Worm (Caenorhabditis elegans) whole organism, L4 larva: ENCODE measurements around the gene C46F9.6.

Source experiments
- F44E2.7 ChIP-seq: fragments of 200-800 bp; sonication (Bioruptor generic); IDR thresholded peaks from 2 replicates; pipeline ENCODE4 v2.1.2; 2022; ENCODE audit warnings: missing genetic modification characterization, missing compliant biosample characterization
- R02D3.7 ChIP-seq: fragments of 150-350 bp; sonication (generic microtip); optimal IDR thresholded peaks from 3 replicates; lab custom pipeline; 2014; ENCODE audit warnings: missing biosample characterization, missing genetic modification characterization
- Y5F2A.4 ChIP-seq: fragments of 200-800 bp; sonication (Bioruptor generic); optimal IDR thresholded peaks from 2 replicates; lab custom pipeline; 2018; ENCODE audit warnings: mild to moderate bottlenecking, missing genetic modification characterization, missing compliant biosample characterization
- Y75B8A.6 ChIP-seq: fragments of 200-800 bp; sonication (Bioruptor generic); IDR thresholded peaks from 2 replicates; pipeline ENCODE4 v1.3.6; 2022; ENCODE audit warnings: missing genetic modification reagents, missing genetic modification characterization, missing compliant biosample characterization
- arid-1 ChIP-seq: fragments of 200-800 bp; sonication (Bioruptor generic); conservative IDR thresholded peaks from 2 replicates; pipeline ENCODE4 v1.3.6; 2022; ENCODE audit warnings: missing genetic modification reagents, missing genetic modification characterization, missing compliant biosample characterization
- attf-4 ChIP-seq: sonication (generic microtip); optimal IDR thresholded peaks from 3 replicates; lab custom pipeline; 2017; ENCODE audit warnings: missing biosample characterization, missing genetic modification characterization
- ceh-20 ChIP-seq: fragments of 200-800 bp; sonication (Bioruptor generic); IDR thresholded peaks from 2 replicates; pipeline ENCODE4 v1.3.6; 2022; ENCODE audit warnings: missing genetic modification reagents, missing genetic modification characterization, missing compliant biosample characterization
- ceh-28 ChIP-seq: fragments of 150-350 bp; optimal IDR thresholded peaks from 2 replicates; lab custom pipeline; 2014; ENCODE audit warnings: missing biosample characterization, missing genetic modification reagents, missing genetic modification characterization
- ceh-62 ChIP-seq: sonication (generic microtip); optimal IDR thresholded peaks from 2 replicates; lab custom pipeline; 2017; ENCODE audit warnings: missing biosample characterization, missing genetic modification characterization
- ceh-82 ChIP-seq: sonication (generic microtip); optimal IDR thresholded peaks from 2 replicates; lab custom pipeline; 2017; ENCODE audit warnings: missing biosample characterization, missing genetic modification characterization
- cey-2 ChIP-seq: sonication (generic microtip); optimal IDR thresholded peaks from 3 replicates; lab custom pipeline; 2017; ENCODE audit warnings: missing genetic modification characterization, mild to moderate bottlenecking, missing compliant biosample characterization, antibody characterized with exemption, borderline replicate concordance; ENCODE audit not compliant: insufficient read depth
- daf-12 ChIP-seq: fragments of 150-350 bp; optimal IDR thresholded peaks from 2 replicates; lab custom pipeline; 2014; ENCODE audit warnings: missing biosample characterization, missing genetic modification reagents, missing genetic modification characterization
- daf-16 ChIP-seq, 3 experiments: sonication (generic microtip); optimal IDR thresholded peaks; 2 replicates each; lab custom pipeline; 2016 to 2017; ENCODE audit warnings: missing genetic modification characterization in 3 of 3, missing genetic modification reagents in 3 of 3, mild to moderate bottlenecking in 2 of 3, missing compliant biosample characterization in 2 of 3, missing biosample characterization in 1 of 3, moderate library complexity in 1 of 3
- daf-19 ChIP-seq: fragments of 200-800 bp; sonication (Bioruptor generic); conservative IDR thresholded peaks from 2 replicates; pipeline ENCODE4 v1.3.6; 2022; ENCODE audit warnings: missing genetic modification characterization, missing compliant biosample characterization
- dmd-6 ChIP-seq: fragments of 200-800 bp; sonication (Bioruptor generic); IDR thresholded peaks from 2 replicates; pipeline ENCODE4 v1.3.6; 2022; ENCODE audit warnings: missing genetic modification reagents, missing genetic modification characterization, missing compliant biosample characterization
- dmd-9 ChIP-seq: fragments of 200-800 bp; sonication (Bioruptor generic); IDR thresholded peaks from 2 replicates; pipeline ENCODE4 v1.3.6; 2022; ENCODE audit warnings: missing genetic modification reagents, missing genetic modification characterization, missing compliant biosample characterization
- duxl-1 ChIP-seq: sonication (generic microtip); optimal IDR thresholded peaks from 2 replicates; lab custom pipeline; 2016; ENCODE audit warnings: mild to moderate bottlenecking, missing genetic modification characterization, moderate library complexity, missing compliant biosample characterization; ENCODE audit not compliant: poor library complexity
- gei-8 ChIP-seq: fragments of 200-800 bp; sonication (Bioruptor generic); optimal IDR thresholded peaks from 2 replicates; lab custom pipeline; 2018; ENCODE audit warnings: mild to moderate bottlenecking, missing genetic modification characterization, missing compliant biosample characterization
- hif-1 ChIP-seq, 2 experiments: sonication (generic microtip); optimal IDR thresholded peaks; 2 replicates each; lab custom pipeline; 2016 to 2017; ENCODE audit warnings: missing compliant biosample characterization in 2 of 2, missing genetic modification characterization in 2 of 2, missing genetic modification reagents in 2 of 2, missing genotype in 2 of 2, mild to moderate bottlenecking in 1 of 2
- hlh-11 ChIP-seq: fragments of 200-800 bp; sonication (Bioruptor generic); optimal IDR thresholded peaks from 2 replicates; lab custom pipeline; 2018; ENCODE audit warnings: mild to moderate bottlenecking, missing genetic modification characterization, missing compliant biosample characterization
- hmg-1.1 ChIP-seq: fragments of 200-800 bp; sonication (Bioruptor generic); IDR thresholded peaks from 2 replicates; pipeline ENCODE4 v1.3.6; 2022; ENCODE audit warnings: missing genetic modification reagents, missing genetic modification characterization, missing compliant biosample characterization
- lin-15B ChIP-seq: fragments of 150-350 bp; sonication (generic microtip); optimal IDR thresholded peaks from 3 replicates; lab custom pipeline; 2014; ENCODE audit warnings: missing biosample characterization, missing genetic modification characterization
- lin-29 ChIP-seq: fragments of 200-800 bp; sonication (Bioruptor generic); IDR thresholded peaks from 2 replicates; pipeline ENCODE4 v1.3.6; 2022; ENCODE audit warnings: missing genetic modification reagents, missing genetic modification characterization, missing compliant biosample characterization
- lin-38 ChIP-seq: fragments of 200-800 bp; sonication (Bioruptor generic); IDR thresholded peaks from 2 replicates; pipeline ENCODE4 v1.3.6; 2022; ENCODE audit warnings: missing genetic modification reagents, missing genetic modification characterization, missing compliant biosample characterization
- nhr-102 ChIP-seq: sonication (generic microtip); optimal IDR thresholded peaks from 2 replicates; lab custom pipeline; 2016; ENCODE audit warnings: mild to moderate bottlenecking, missing genetic modification characterization, moderate library complexity, missing compliant biosample characterization
- nhr-25 ChIP-seq: sonication (generic microtip); optimal IDR thresholded peaks from 2 replicates; lab custom pipeline; 2017; ENCODE audit warnings: missing genetic modification characterization, mild to moderate bottlenecking, missing compliant biosample characterization, antibody characterized with exemption, moderate library complexity, borderline replicate concordance; ENCODE audit not compliant: insufficient read depth
- nhr-28 ChIP-seq: fragments of 150-350 bp; optimal IDR thresholded peaks from 2 replicates; lab custom pipeline; 2014; ENCODE audit warnings: missing biosample characterization, missing genetic modification characterization
- nhr-42 ChIP-seq: fragments of 200-800 bp; sonication (Bioruptor generic); IDR thresholded peaks from 2 replicates; pipeline ENCODE4 v1.3.6; 2022; ENCODE audit warnings: missing genetic modification characterization, missing compliant biosample characterization
- nhr-77 ChIP-seq: fragments of 150-350 bp; optimal IDR thresholded peaks from 2 replicates; lab custom pipeline; 2014; ENCODE audit warnings: missing biosample characterization, missing genetic modification characterization
- pqm-1 ChIP-seq: sonication (generic microtip); optimal IDR thresholded peaks from 2 replicates; lab custom pipeline; 2017; ENCODE audit warnings: missing biosample characterization, missing genetic modification characterization
- rbr-2 ChIP-seq: sonication (generic microtip); optimal IDR thresholded peaks from 2 replicates; lab custom pipeline; 2016; ENCODE audit warnings: missing genotype, missing genetic modification characterization, missing compliant biosample characterization
- saeg-2 ChIP-seq: fragments of 200-800 bp; sonication (Bioruptor generic); IDR thresholded peaks from 2 replicates; pipeline ENCODE4 v1.3.6; 2022; ENCODE audit warnings: missing genetic modification reagents, missing genetic modification characterization, missing compliant biosample characterization
- sdz-12 ChIP-seq: fragments of 200-800 bp; sonication (Bioruptor generic); optimal IDR thresholded peaks from 2 replicates; lab custom pipeline; 2018; ENCODE audit warnings: mild to moderate bottlenecking, missing genetic modification characterization, missing compliant biosample characterization
- set-16 ChIP-seq: fragments of 200-800 bp; sonication (Bioruptor generic); IDR thresholded peaks from 2 replicates; pipeline ENCODE4 v1.3.6; 2022; ENCODE audit warnings: missing genetic modification reagents, missing genetic modification characterization, missing compliant biosample characterization
- snpc-1.2 ChIP-seq: fragments of 200-800 bp; sonication (Bioruptor generic); IDR thresholded peaks from 2 replicates; pipeline ENCODE4 v1.3.6; 2022; ENCODE audit warnings: missing genetic modification reagents, missing genetic modification characterization, missing compliant biosample characterization
- spr-3 ChIP-seq: fragments of 200-800 bp; sonication (Bioruptor generic); optimal IDR thresholded peaks from 2 replicates; lab custom pipeline; 2018; ENCODE audit warnings: mild to moderate bottlenecking, missing genetic modification characterization, missing compliant biosample characterization
- unc-39 ChIP-seq: sonication (generic microtip); optimal IDR thresholded peaks from 2 replicates; lab custom pipeline; 2017; ENCODE audit warnings: missing biosample characterization, missing genetic modification characterization
- unc-62 ChIP-seq, 3 experiments: fragments of 150-350 bp in 1 of 3; sonication (generic microtip); optimal IDR thresholded peaks in 2 of 3; peaks in 1 of 3; 1 replicate in 1 of 3; 2 replicates in 2 of 3; lab custom pipeline; 2014 to 2017; ENCODE audit warnings: missing biosample characterization in 3 of 3, missing genetic modification characterization in 3 of 3, missing genetic modification reagents in 3 of 3, missing genotype in 1 of 3
- zip-2 ChIP-seq: fragments of 150-350 bp; optimal IDR thresholded peaks from 2 replicates; lab custom pipeline; 2014; ENCODE audit warnings: missing biosample characterization, missing genetic modification characterization
- ztf-7 ChIP-seq: fragments of 150-350 bp; optimal IDR thresholded peaks from 2 replicates; lab custom pipeline; 2014; ENCODE audit warnings: missing biosample characterization, missing genetic modification characterization

Gene C46F9.6

DNA sequence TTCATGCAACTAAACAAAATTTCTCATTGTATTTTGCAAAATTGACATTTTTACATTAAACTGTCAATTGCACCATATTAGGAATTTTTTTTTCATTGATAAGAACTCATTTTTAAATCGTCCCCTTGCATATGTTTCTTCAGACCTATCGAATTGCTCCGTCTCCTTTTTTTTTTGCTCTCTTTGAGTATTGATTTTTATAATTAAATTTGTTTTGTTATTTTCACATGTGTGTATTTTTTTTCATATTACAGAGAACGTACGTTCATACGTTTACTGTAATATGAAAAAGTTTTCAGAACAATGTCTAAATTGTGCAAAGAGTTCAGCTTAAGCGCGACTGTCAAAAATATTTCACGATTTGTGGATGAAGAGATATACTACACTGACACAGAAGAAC is 28.9 kb upstream of the C46F9.6 start, which contains the start of gene math-14:
TSS of gene math-14 (plus strand) at position 301 of the 400 bp plus-strand sequence.
- TF ChIP-seq daf-16 (GFP tag; optimal IDR thresholded peaks at IDR 0.05; lab: Kevin White, UChicago) (no peak), daf-16 (tag; optimal IDR thresholded peaks at IDR 0.05; lab: Kevin White, UChicago) (peak; percentile 24), hmg-1.1 (GFP tag; lab: Robert Waterston, UW) (no peak), ceh-20 (GFP tag; lab: Robert Waterston, UW) (no peak)
- TF ChIP-seq, all 104 proteins: peak for 1

DNA sequence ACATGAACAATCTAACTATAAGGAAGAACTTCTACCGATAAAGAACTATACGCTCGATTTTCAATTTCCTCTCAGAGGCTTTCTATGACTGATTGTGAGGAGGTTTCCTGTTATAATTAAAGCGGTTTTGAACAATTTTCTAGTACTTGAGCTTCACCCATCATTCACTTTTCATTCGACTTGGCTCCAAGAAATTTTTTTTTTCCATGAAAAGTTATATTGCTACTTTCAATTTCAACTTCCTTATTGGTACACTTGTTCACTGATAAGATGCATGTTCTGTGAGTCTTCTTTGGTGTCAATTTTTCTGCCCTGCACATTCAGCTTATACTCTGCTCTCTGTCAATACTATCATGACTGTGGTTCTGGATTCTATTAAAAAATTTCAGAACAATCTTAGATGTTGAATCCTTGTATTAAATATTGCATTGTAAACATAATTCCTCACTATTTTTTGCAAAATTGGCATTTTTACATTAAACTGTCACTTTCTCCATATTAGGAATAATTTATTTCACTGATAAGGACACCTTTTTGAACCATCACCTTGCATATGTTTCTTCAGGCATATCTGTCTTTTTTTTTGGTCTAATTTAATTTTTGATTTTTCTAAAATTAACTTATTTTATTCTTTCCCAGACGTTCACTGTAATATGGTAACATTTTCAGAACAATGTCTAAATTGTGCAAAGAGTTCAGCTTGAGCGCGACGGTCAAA is 27.0 kb upstream of the C46F9.6 start, which contains the start of gene math-10:
TSS of gene math-10 (plus strand) at position 668 of the 718 bp plus-strand sequence.
- TF ChIP-seq attf-4 (tag; lab: Kevin White, UChicago) (no peak), nhr-42 (GFP tag; lab: Robert Waterston, UW) (no peak), hlh-11 (tag; lab: Kevin White, UChicago) (peak; percentile 54), nhr-28 (peak; percentile 33), lin-38 (GFP tag; lab: Robert Waterston, UW) (no peak), set-16 (GFP tag; lab: Robert Waterston, UW) (no peak), pqm-1 (tag; lab: Kevin White, UChicago) (peak; percentile 8), dmd-9 (GFP tag; lab: Robert Waterston, UW) (no peak), nhr-25 (tag; lab: Kevin White, UChicago) (no peak), ceh-62 (tag; lab: Kevin White, UChicago) (no peak), hif-1 (tag; optimal IDR thresholded peaks at IDR 0.05; lab: Kevin White, UChicago) (no peak), R02D3.7 (no peak), dmd-6 (GFP tag; lab: Robert Waterston, UW) (peak; percentile 55), lin-15B (no peak), Y5F2A.4 (GFP tag; lab: Kevin White, UChicago) (no peak), unc-62 (GFP tag; optimal IDR thresholded peaks at IDR 0.05 in 1 of 2; lab: Kevin White, UChicago) (peak in 1 of 2 experiments; percentile 79), unc-62 (tag; optimal IDR thresholded peaks at IDR 0.05; lab: Kevin White, UChicago) (no peak), ceh-28 (no peak)

DNA sequence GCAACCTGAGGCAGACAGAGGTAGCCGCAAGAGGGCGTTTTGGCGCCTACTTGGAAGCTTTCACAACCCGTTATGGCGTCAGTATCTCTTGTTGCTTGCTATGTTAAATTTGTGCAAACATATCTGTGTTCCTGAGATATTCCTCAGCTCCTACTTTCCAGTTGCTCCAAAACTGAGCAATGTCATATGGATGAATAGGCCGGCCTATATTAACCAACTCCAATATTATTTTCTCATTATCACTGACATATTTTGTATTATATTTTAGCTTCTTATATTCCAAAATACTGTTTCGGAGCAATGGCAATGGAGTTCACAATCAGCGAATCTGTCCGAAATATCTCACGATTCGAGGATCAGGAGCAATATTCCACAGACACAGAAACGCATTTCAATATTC is 22.4 kb upstream of the C46F9.6 start, which contains the start of gene math-13:
TSS of gene math-13 (plus strand) at position 301 of the 400 bp plus-strand sequence.
- TF ChIP-seq nhr-102 (tag; lab: Kevin White, UChicago) (no peak), daf-19 (GFP tag; lab: Robert Waterston, UW) (no peak), ceh-82 (no peak), lin-29 (GFP tag; lab: Robert Waterston, UW) (no peak), daf-12 (tag; lab: Kevin White, UChicago) (no peak), rbr-2 (tag; lab: Kevin White, UChicago) (no peak), sdz-12 (no peak), cey-2 (tag; lab: Kevin White, UChicago) (no peak), Y75B8A.6 (GFP tag; lab: Robert Waterston, UW) (no peak)

DNA sequence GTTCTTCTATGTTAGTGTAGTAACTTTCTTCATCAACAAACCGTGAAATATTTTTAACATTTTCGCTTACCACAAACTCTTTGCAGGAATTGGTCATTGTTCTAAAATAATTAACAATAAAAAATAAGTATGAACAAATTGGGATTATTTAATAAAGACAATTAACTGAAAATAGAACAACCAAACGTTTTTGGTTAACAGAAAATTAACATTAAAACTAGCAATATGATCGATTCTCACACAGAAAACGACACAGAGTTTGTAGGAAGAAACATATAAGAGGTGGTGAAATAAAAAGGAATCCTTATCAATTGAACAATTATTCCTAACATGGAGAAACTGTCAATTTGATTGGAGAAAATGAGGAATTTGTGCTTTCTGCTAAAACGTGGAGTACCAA is 19.4 kb upstream of the C46F9.6 start, which contains the start of gene math-16:
TSS of gene math-16 (minus strand) at position 101 of the 400 bp plus-strand sequence.
- TF ChIP-seq F44E2.7 (GFP tag; lab: Robert Waterston, UW) (no peak), hmg-1.1 (GFP tag; lab: Robert Waterston, UW) (no peak), snpc-1.2 (GFP tag; lab: Robert Waterston, UW) (no peak), ceh-62 (tag; lab: Kevin White, UChicago) (no peak), saeg-2 (no peak), cey-2 (tag; lab: Kevin White, UChicago) (no peak), arid-1 (GFP tag; lab: Robert Waterston, UW) (no peak), rbr-2 (tag; lab: Kevin White, UChicago) (no peak), unc-39 (tag; lab: Kevin White, UChicago) (no peak), duxl-1 (no peak), daf-19 (GFP tag; lab: Robert Waterston, UW) (no peak), ztf-7 (tag; lab: Kevin White, UChicago) (no peak), set-16 (GFP tag; lab: Robert Waterston, UW) (no peak), zip-2 (tag; lab: Kevin White, UChicago) (no peak), spr-3 (GFP tag; lab: Kevin White, UChicago) (no peak), nhr-77 (no peak), gei-8 (GFP tag; lab: Kevin White, UChicago) (no peak)
- TF ChIP-seq, all 104 proteins: peak for 0
